Worm (Caenorhabditis elegans) whole organism, midembryonic: ENCODE data around the gene epc-1.
A peak's percentile ranks its signal among the peaks of the same experiment; 100 is the strongest.

Experiments
- T22C8.4 ChIP-seq: fragments of 200-800 bp; sonication (Bioruptor generic); IDR thresholded peaks from 2 replicates; pipeline ENCODE4 v1.3.6; 2022; ENCODE audit warnings: missing genetic modification characterization, missing compliant biosample characterization
- cog-1 ChIP-seq: sonication (generic microtip); optimal IDR thresholded peaks from 2 replicates; lab custom pipeline; 2016; ENCODE audit warnings: missing genetic modification characterization, missing compliant biosample characterization
- flt-1 ChIP-seq: fragments of 200-800 bp; sonication (Bioruptor generic); IDR thresholded peaks from 2 replicates; pipeline ENCODE4 v1.3.6; 2022; ENCODE audit warnings: missing genetic modification characterization, missing compliant biosample characterization
- klf-2 ChIP-seq: fragments of 200-800 bp; sonication (Bioruptor generic); conservative IDR thresholded peaks from 2 replicates; pipeline ENCODE4 v1.3.6; 2022; ENCODE audit warnings: missing genetic modification reagents, missing genetic modification characterization, missing compliant biosample characterization
- med-1 ChIP-seq: sonication (generic microtip); optimal IDR thresholded peaks from 2 replicates; lab custom pipeline; 2017; ENCODE audit warnings: missing genetic modification characterization, mild to moderate bottlenecking, missing compliant biosample characterization, antibody characterized with exemption, missing genetic modification reagents; ENCODE audit not compliant: insufficient read depth
- ref-1 ChIP-seq: fragments of 200-800 bp; sonication (Bioruptor generic); conservative IDR thresholded peaks from 2 replicates; pipeline ENCODE4 v1.3.6; 2022; ENCODE audit warnings: missing genetic modification reagents, missing genetic modification characterization, missing compliant biosample characterization
- tab-1 ChIP-seq: fragments of 200-800 bp; sonication (Bioruptor generic); IDR thresholded peaks from 2 replicates; pipeline ENCODE4 v1.3.6; 2022; ENCODE audit warnings: missing genetic modification characterization, missing compliant biosample characterization
- ztf-23 ChIP-seq: fragments of 200-800 bp; sonication (Bioruptor generic); IDR thresholded peaks from 2 replicates; pipeline ENCODE4 v1.3.6; 2022; ENCODE audit warnings: missing genetic modification reagents, missing genetic modification characterization, missing compliant biosample characterization
- ztf-29 ChIP-seq: fragments of 200-800 bp; sonication (Bioruptor generic); IDR thresholded peaks from 2 replicates; pipeline ENCODE4 v1.3.6; 2022; ENCODE audit warnings: missing genetic modification reagents, missing genetic modification characterization, missing compliant biosample characterization

Gene epc-1

ce11 chrIII:12608220-12608958, at the start of gene epc-1:
Gene epc-1, minus strand, starts transcription at chrIII:12608586.
- TF ChIP-seq tab-1 (no peak), ref-1 (GFP tag; lab: Robert Waterston, UW) (no peak), flt-1 (GFP tag; lab: Robert Waterston, UW) (peak; percentile 48; the same call in 1 of the 2 replicates), ztf-29 (GFP tag; lab: Robert Waterston, UW) (no peak), klf-2 (GFP tag; lab: Robert Waterston, UW) (0 out of 2 replicates have a peak, but pooled peaks have one; percentile 13), med-1 (GFP tag; lab: Kevin White, UChicago) (no peak), T22C8.4 (GFP tag; lab: Robert Waterston, UW) (no peak), cog-1 (peak; percentile 76), ztf-23 (GFP tag; lab: Robert Waterston, UW) (0 out of 2 replicates have a peak, but pooled peaks have one; percentile 7)

ce11 chrIII:12652609-12653008, 44.2 kb upstream of the epc-1 start:
- TF ChIP-seq med-1 (GFP tag; lab: Kevin White, UChicago) (no peak), ztf-29 (GFP tag; lab: Robert Waterston, UW) (no peak), ztf-23 (GFP tag; lab: Robert Waterston, UW) (no peak), klf-2 (GFP tag; lab: Robert Waterston, UW) (no peak), flt-1 (GFP tag; lab: Robert Waterston, UW) (no peak), tab-1 (no peak), cog-1 (no peak), T22C8.4 (GFP tag; lab: Robert Waterston, UW) (no peak)

ce11 chrIII:12651946-12652345, 43.6 kb upstream of the epc-1 start:
- TF ChIP-seq med-1 (GFP tag; lab: Kevin White, UChicago), result no peak
- TF ChIP-seq ztf-23 (GFP tag; lab: Robert Waterston, UW), result no peak
- TF ChIP-seq ref-1 (GFP tag; lab: Robert Waterston, UW), result no peak
- no peak for TF ChIP-seq T22C8.4 (GFP tag; lab: Robert Waterston, UW)
- no peak for TF ChIP-seq flt-1 (GFP tag; lab: Robert Waterston, UW)

- TF ChIP-seq ref-1 (GFP tag; lab: Robert Waterston, UW) (no peak), ztf-23 (GFP tag; lab: Robert Waterston, UW) (no peak), flt-1 (GFP tag; lab: Robert Waterston, UW) (no peak), tab-1 (no peak), ztf-29 (GFP tag; lab: Robert Waterston, UW) (no peak), cog-1 (no peak), med-1 (GFP tag; lab: Kevin White, UChicago) (no peak), klf-2 (GFP tag; lab: Robert Waterston, UW) (no peak), T22C8.4 (GFP tag; lab: Robert Waterston, UW) (no peak)
Measured at ce11 chrIII:12644669-12645068, 36.3 kb upstream of the epc-1 start.

- TF ChIP-seq ztf-29 (GFP tag; lab: Robert Waterston, UW) (no peak), flt-1 (GFP tag; lab: Robert Waterston, UW) (no peak), ztf-23 (GFP tag; lab: Robert Waterston, UW) (no peak), T22C8.4 (GFP tag; lab: Robert Waterston, UW) (no peak), ref-1 (GFP tag; lab: Robert Waterston, UW) (no peak), tab-1 (no peak), cog-1 (no peak), med-1 (GFP tag; lab: Kevin White, UChicago) (no peak), klf-2 (GFP tag; lab: Robert Waterston, UW) (no peak)
Measured at ce11 chrIII:12642511-12643168, 34.3 kb upstream of the epc-1 start.

ce11 chrIII:12640386-12641024, 32.1 kb upstream of the epc-1 start:
- TF ChIP-seq flt-1 (GFP tag; lab: Robert Waterston, UW) (no peak), cog-1 (no peak), med-1 (GFP tag; lab: Kevin White, UChicago) (no peak), tab-1 (no peak), klf-2 (GFP tag; lab: Robert Waterston, UW) (no peak), ref-1 (GFP tag; lab: Robert Waterston, UW) (no peak), ztf-29 (GFP tag; lab: Robert Waterston, UW) (no peak), ztf-23 (GFP tag; lab: Robert Waterston, UW) (no peak), T22C8.4 (GFP tag; lab: Robert Waterston, UW) (no peak)

- TF ChIP-seq tab-1 (no peak), ztf-29 (GFP tag; lab: Robert Waterston, UW) (no peak), klf-2 (GFP tag; lab: Robert Waterston, UW) (no peak), flt-1 (GFP tag; lab: Robert Waterston, UW) (no peak), ztf-23 (GFP tag; lab: Robert Waterston, UW) (no peak), cog-1 (no peak), ref-1 (GFP tag; lab: Robert Waterston, UW) (no peak), med-1 (GFP tag; lab: Kevin White, UChicago) (no peak), T22C8.4 (GFP tag; lab: Robert Waterston, UW) (no peak)
Measured at ce11 chrIII:12639214-12639613, 30.8 kb upstream of the epc-1 start.

ce11 chrIII:12638592-12638991, 30.2 kb upstream of the epc-1 start:
- TF ChIP-seq cog-1 (no peak), flt-1 (GFP tag; lab: Robert Waterston, UW) (no peak), tab-1 (no peak), ztf-23 (GFP tag; lab: Robert Waterston, UW) (no peak), ref-1 (GFP tag; lab: Robert Waterston, UW) (no peak), T22C8.4 (GFP tag; lab: Robert Waterston, UW) (no peak), klf-2 (GFP tag; lab: Robert Waterston, UW) (no peak), ztf-29 (GFP tag; lab: Robert Waterston, UW) (no peak), med-1 (GFP tag; lab: Kevin White, UChicago) (no peak)
